Fruit fly (Drosophila melanogaster): ENCODE results near the gene CG6999.

The CG6999 gene

DNA sequence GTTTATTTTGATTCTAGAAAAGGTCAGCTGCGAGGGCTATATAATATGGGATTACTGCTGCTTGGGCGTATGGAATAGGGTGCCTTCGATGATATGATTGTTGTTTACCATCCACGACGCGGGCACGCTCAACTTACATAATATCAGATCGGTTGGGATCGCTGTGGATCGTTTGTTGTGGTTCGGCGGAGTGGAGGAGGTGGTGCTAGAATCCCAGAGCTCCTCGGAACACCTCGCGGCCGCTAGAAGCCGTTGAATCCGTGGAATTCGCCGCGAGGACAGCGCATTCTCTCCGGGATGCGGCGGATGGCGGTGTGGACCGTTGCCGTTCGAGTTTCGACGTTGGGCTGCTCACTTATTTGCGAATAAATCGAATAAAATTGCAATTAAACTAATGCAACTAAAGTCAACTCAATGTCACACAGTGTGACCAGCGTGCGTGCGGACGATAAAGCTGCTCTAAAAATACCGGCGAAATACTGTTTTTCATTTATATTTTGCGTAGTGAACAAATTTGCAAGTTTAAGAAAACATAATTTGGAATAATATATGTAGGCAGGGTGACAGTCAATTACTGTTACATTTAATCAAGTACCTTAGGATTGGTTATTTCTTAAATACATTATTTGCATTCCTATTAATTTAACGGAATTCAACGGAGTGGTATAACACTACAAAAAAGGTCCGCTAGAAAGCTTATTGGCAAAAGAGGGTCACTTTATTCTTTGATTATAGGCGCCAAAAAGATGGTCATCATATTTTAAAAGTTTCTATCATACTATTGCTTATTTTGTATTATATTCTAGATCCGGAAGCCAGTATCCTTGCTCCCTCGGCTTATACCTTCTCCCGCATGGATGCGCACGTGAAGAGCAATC is 15.4 kb downstream of the CG6999 start, which contains the start of gene CG7766 (continued):
- no peak for TF ChIP-seq az2 (GFP tag; optimal IDR thresholded peaks at IDR 0.05)
- no peak for TF ChIP-seq Fer2 (tag; optimal IDR thresholded peaks at IDR 0.05)
- TF ChIP-seq HLHmδ (GFP tag; optimal IDR thresholded peaks at IDR 0.05) = no peak
- TF ChIP-seq CG17612 (GFP tag; IDR thresholded peaks at IDR 0.05) = no peak
- no peak for TF ChIP-seq dmrt11E (tag; optimal IDR thresholded peaks at IDR 0.05)
- TF ChIP-seq CG3847 (GFP tag; IDR thresholded peaks at IDR 0.05) = no peak
- no peak for TF ChIP-seq toy (GFP tag; IDR thresholded peaks at IDR 0.05)
- no peak for TF ChIP-seq NC2α (GFP tag; optimal IDR thresholded peaks at IDR 0.05)
- no peak for TF ChIP-seq btn (GFP tag; optimal IDR thresholded peaks at IDR 0.05)
- TF ChIP-seq CG13296 (GFP tag; optimal IDR thresholded peaks at IDR 0.05) = no peak
- no peak for TF ChIP-seq chn (GFP tag; optimal IDR thresholded peaks at IDR 0.05)
- peak; percentile 37 for TF ChIP-seq CG17186 (GFP tag; optimal IDR thresholded peaks at IDR 0.05)
- no peak for TF ChIP-seq Tbp (GFP tag; optimal IDR thresholded peaks at IDR 0.05)
- no peak for TF ChIP-seq CG31365 (tag; optimal IDR thresholded peaks at IDR 0.05)
- TF ChIP-seq z (GFP tag; IDR thresholded peaks at IDR 0.05) = no peak
- peak; percentile 22 for TF ChIP-seq nmo (GFP tag; optimal IDR thresholded peaks at IDR 0.05)
- TF ChIP-seq CG2889 (GFP tag; IDR thresholded peaks at IDR 0.05) = no peak
- no peak for TF ChIP-seq ab (GFP tag; optimal IDR thresholded peaks at IDR 0.05)
- no peak for TF ChIP-seq TFAM (GFP tag; optimal IDR thresholded peaks at IDR 0.05)
- TF ChIP-seq disco-r (GFP tag; optimal IDR thresholded peaks at IDR 0.05) = no peak
- no peak for TF ChIP-seq shn (GFP tag; optimal IDR thresholded peaks at IDR 0.05)
- TF ChIP-seq CG10959 (GFP tag; IDR thresholded peaks at IDR 0.05) = no peak
- no peak for TF ChIP-seq ac (GFP tag; optimal IDR thresholded peaks at IDR 0.05)
- TF ChIP-seq MTF-1 (GFP tag; optimal IDR thresholded peaks at IDR 0.05; ENCODE audit: borderline replicate concordance) = no peak
- TF ChIP-seq Jarid2 (GFP tag; optimal IDR thresholded peaks at IDR 0.05) = no peak
- no peak for TF ChIP-seq Dip2 (GFP tag; IDR thresholded peaks at IDR 0.05)
- TF ChIP-seq ro (GFP tag; IDR thresholded peaks at IDR 0.05) = no peak
- TF ChIP-seq wdn (GFP tag; IDR thresholded peaks at IDR 0.05) = no peak
- no peak for TF ChIP-seq H2.0 (GFP tag; IDR thresholded peaks at IDR 0.05)
- no peak for TF ChIP-seq Deaf1 (tag; optimal IDR thresholded peaks at IDR 0.05)
- no peak for TF ChIP-seq CG9817 (tag; optimal IDR thresholded peaks at IDR 0.05)
- TF ChIP-seq pfk (GFP tag; optimal IDR thresholded peaks at IDR 0.05) = no peak
- TF ChIP-seq insv (GFP tag; optimal IDR thresholded peaks at IDR 0.05) = no peak
- no peak for TF ChIP-seq CG6254 (GFP tag; optimal IDR thresholded peaks at IDR 0.05)
- no peak for TF ChIP-seq CG11723 (GFP tag; optimal IDR thresholded peaks at IDR 0.05)
- TF ChIP-seq nau (GFP tag; optimal IDR thresholded peaks at IDR 0.05) = no peak
- TF ChIP-seq fd3F (GFP tag; optimal IDR thresholded peaks at IDR 0.05) = no peak
- TF ChIP-seq Hmr (GFP tag; optimal IDR thresholded peaks at IDR 0.05) = no peak
- no peak for TF ChIP-seq Gsc (GFP tag; IDR thresholded peaks at IDR 0.05)
- no peak for TF ChIP-seq tx (GFP tag; optimal IDR thresholded peaks at IDR 0.05)
- no peak for TF ChIP-seq inv (GFP tag; IDR thresholded peaks at IDR 0.05; ENCODE audit: partially characterized antibody)
- no peak for TF ChIP-seq Asciz (GFP tag; optimal IDR thresholded peaks at IDR 0.05)
- peak; percentile 13; the same call in 1 of the 2 replicates for TF ChIP-seq tna (GFP tag; IDR thresholded peaks at IDR 0.05; ENCODE audit: partially characterized antibody)
- TF ChIP-seq vvl (GFP tag; IDR thresholded peaks at IDR 0.05) = no peak
- TF ChIP-seq CG9437 (GFP tag; optimal IDR thresholded peaks at IDR 0.05) = peak; percentile 26
- no peak for TF ChIP-seq kni (GFP tag; optimal IDR thresholded peaks at IDR 0.05)
- TF ChIP-seq CG12219 (GFP tag; optimal IDR thresholded peaks at IDR 0.05) = no peak
- peak; percentile 41 for TF ChIP-seq CG12659 (GFP tag; optimal IDR thresholded peaks at IDR 0.05)
- no peak for TF ChIP-seq hbn (GFP tag; IDR thresholded peaks at IDR 0.05; ENCODE audit: partially characterized antibody)

Data from whole organism, embryonic.